Worm (Caenorhabditis elegans) whole organism, L3 larva: ENCODE results near the gene tyr-1.

Source experiments
- R02D3.7 ChIP-seq: fragments of 150-350 bp; optimal IDR thresholded peaks from 2 replicates; lab custom pipeline; 2014; ENCODE audit warnings: missing biosample characterization, missing genetic modification characterization
- ZK546.5 ChIP-seq: sonication (generic microtip); optimal IDR thresholded peaks from 2 replicates; lab custom pipeline; 2017; ENCODE audit warnings: missing biosample characterization, missing genetic modification characterization
- ama-1 ChIP-seq: fragments of 150-350 bp; optimal IDR thresholded peaks from 2 replicates; lab custom pipeline; 2018
- ceh-16 ChIP-seq: sonication (generic microtip); optimal IDR thresholded peaks from 2 replicates; lab custom pipeline; 2017; ENCODE audit warnings: missing biosample characterization, missing genetic modification characterization
- ceh-28 ChIP-seq: fragments of 150-350 bp; optimal IDR thresholded peaks from 2 replicates; lab custom pipeline; 2014; ENCODE audit warnings: missing biosample characterization, missing genetic modification reagents, missing genetic modification characterization
- ceh-82 ChIP-seq: fragments of 150-350 bp; optimal IDR thresholded peaks from 2 replicates; lab custom pipeline; 2014; ENCODE audit warnings: missing biosample characterization, missing genetic modification characterization
- daf-12 ChIP-seq: fragments of 150-350 bp; optimal IDR thresholded peaks from 2 replicates; lab custom pipeline; 2014; ENCODE audit warnings: missing biosample characterization, missing genetic modification reagents, missing genetic modification characterization
- egl-27 ChIP-seq: sonication (generic microtip); optimal IDR thresholded peaks from 4 replicates; lab custom pipeline; 2017; ENCODE audit warnings: missing biosample characterization, missing genetic modification reagents, missing genetic modification characterization
- egl-5 ChIP-seq: fragments of 150-350 bp; optimal IDR thresholded peaks from 2 replicates; lab custom pipeline; 2017; ENCODE audit warnings: missing biosample characterization, missing genetic modification reagents, missing genetic modification characterization, inconsistent platforms
- elt-1 ChIP-seq: fragments of 150-350 bp; optimal IDR thresholded peaks from 2 replicates; lab custom pipeline; 2014; ENCODE audit warnings: missing biosample characterization, missing genetic modification characterization
- elt-2 ChIP-seq: sonication (generic microtip); optimal IDR thresholded peaks from 2 replicates; lab custom pipeline; 2016; ENCODE audit warnings: missing genetic modification reagents, mild to moderate bottlenecking, missing genetic modification characterization, missing compliant biosample characterization
- elt-3 ChIP-seq, 3 experiments: fragments of 150-350 bp in 1 of 3; sonication (generic microtip) in 2 of 3; optimal IDR thresholded peaks; 2 replicates in 2 of 3; 4 replicates in 1 of 3; lab custom pipeline; 2014 to 2017; ENCODE audit warnings: missing biosample characterization in 3 of 3, missing genetic modification characterization in 3 of 3
- eor-1 ChIP-seq, 2 experiments: fragments of 150-350 bp; optimal IDR thresholded peaks; 2 replicates each; lab custom pipeline; 2014 to 2018; ENCODE audit warnings: missing biosample characterization in 2 of 2, missing genetic modification characterization in 2 of 2
- fkh-10 ChIP-seq: sonication (generic microtip); optimal IDR thresholded peaks from 2 replicates; lab custom pipeline; 2017; ENCODE audit warnings: missing biosample characterization, missing genetic modification reagents, missing genetic modification characterization
- fkh-2 ChIP-seq: fragments of 150-350 bp; optimal IDR thresholded peaks from 2 replicates; lab custom pipeline; 2014; ENCODE audit warnings: missing biosample characterization, missing genetic modification reagents, missing genetic modification characterization
- fos-1 ChIP-seq: fragments of 150-350 bp; optimal IDR thresholded peaks from 2 replicates; lab custom pipeline; 2014; ENCODE audit warnings: missing biosample characterization, missing genetic modification characterization
- hmg-11 ChIP-seq: sonication (generic microtip); optimal IDR thresholded peaks from 2 replicates; lab custom pipeline; 2016; ENCODE audit warnings: missing genetic modification characterization, missing compliant biosample characterization
- jun-1 ChIP-seq: fragments of 150-350 bp; optimal IDR thresholded peaks from 2 replicates; lab custom pipeline; 2014; ENCODE audit warnings: missing biosample characterization, missing genetic modification reagents, missing genetic modification characterization
- lin-15B ChIP-seq: fragments of 150-350 bp; optimal IDR thresholded peaks from 2 replicates; lab custom pipeline; 2014; ENCODE audit warnings: missing biosample characterization, missing genetic modification characterization
- lin-39 ChIP-seq: fragments of 150-350 bp; optimal IDR thresholded peaks from 2 replicates; lab custom pipeline; 2018; ENCODE audit warnings: missing biosample characterization, missing genetic modification reagents, missing genetic modification characterization
- lsy-12 ChIP-seq: sonication (generic microtip); optimal IDR thresholded peaks from 2 replicates; lab custom pipeline; 2016; ENCODE audit warnings: mild to moderate bottlenecking, missing genetic modification characterization, missing compliant biosample characterization
- mdl-1 ChIP-seq: fragments of 150-350 bp; optimal IDR thresholded peaks from 2 replicates; lab custom pipeline; 2014; ENCODE audit warnings: missing biosample characterization, missing genetic modification characterization
- mml-1 ChIP-seq: fragments of 150-350 bp; sonication (generic microtip); optimal IDR thresholded peaks from 3 replicates; lab custom pipeline; 2014; ENCODE audit warnings: missing biosample characterization, missing genetic modification characterization
- nfya-1 ChIP-seq: sonication (generic microtip); optimal IDR thresholded peaks from 2 replicates; lab custom pipeline; 2017; ENCODE audit warnings: missing genetic modification characterization, mild to moderate bottlenecking, missing compliant biosample characterization, antibody characterized with exemption, moderate library complexity; ENCODE audit not compliant: insufficient read depth
- nhr-11 ChIP-seq: fragments of 150-350 bp; optimal IDR thresholded peaks from 2 replicates; lab custom pipeline; 2014; ENCODE audit warnings: missing biosample characterization, missing genetic modification characterization
- nhr-12 ChIP-seq: fragments of 150-350 bp; optimal IDR thresholded peaks from 2 replicates; lab custom pipeline; 2014; ENCODE audit warnings: missing biosample characterization, missing genetic modification characterization
- nhr-23 ChIP-seq: fragments of 150-350 bp; optimal IDR thresholded peaks from 2 replicates; lab custom pipeline; 2014; ENCODE audit warnings: missing biosample characterization, missing genetic modification reagents, missing genetic modification characterization
- nhr-237 ChIP-seq: fragments of 150-350 bp; optimal IDR thresholded peaks from 2 replicates; lab custom pipeline; 2014; ENCODE audit warnings: missing biosample characterization, missing genetic modification characterization
- nhr-25 ChIP-seq: sonication (generic microtip); optimal IDR thresholded peaks from 2 replicates; lab custom pipeline; 2017; ENCODE audit warnings: missing biosample characterization, missing genetic modification characterization
- nhr-28 ChIP-seq: fragments of 150-350 bp; optimal IDR thresholded peaks from 2 replicates; lab custom pipeline; 2014; ENCODE audit warnings: missing biosample characterization, missing genetic modification characterization
- nhr-43 ChIP-seq: sonication (generic microtip); optimal IDR thresholded peaks from 2 replicates; lab custom pipeline; 2016; ENCODE audit warnings: mild to moderate bottlenecking, missing genetic modification characterization, missing compliant biosample characterization; ENCODE audit not compliant: poor library complexity, severe bottlenecking
- nhr-67 ChIP-seq: fragments of 150-350 bp; optimal IDR thresholded peaks from 2 replicates; lab custom pipeline; 2014; ENCODE audit warnings: missing biosample characterization, missing genetic modification characterization
- nhr-76 ChIP-seq: fragments of 150-350 bp; sonication (generic microtip); optimal IDR thresholded peaks from 5 replicates; lab custom pipeline; 2014; ENCODE audit warnings: missing biosample characterization, missing genetic modification characterization
- nhr-77 ChIP-seq: fragments of 150-350 bp; optimal IDR thresholded peaks from 2 replicates; lab custom pipeline; 2014; ENCODE audit warnings: missing biosample characterization, missing genetic modification characterization
- pha-4 ChIP-seq: fragments of 150-350 bp; optimal IDR thresholded peaks from 2 replicates; lab custom pipeline; 2014; ENCODE audit warnings: missing biosample characterization, missing genetic modification reagents, missing genetic modification characterization
- pqm-1 ChIP-seq: fragments of 150-350 bp; optimal IDR thresholded peaks from 2 replicates; lab custom pipeline; 2017; ENCODE audit warnings: missing biosample characterization, missing genetic modification characterization, inconsistent platforms
- sea-2 ChIP-seq: fragments of 150-350 bp; sonication (generic microtip); optimal IDR thresholded peaks from 4 replicates; lab custom pipeline; 2014; ENCODE audit warnings: missing biosample characterization, missing genetic modification reagents, missing genetic modification characterization
- skn-1 ChIP-seq: fragments of 150-350 bp; optimal IDR thresholded peaks from 2 replicates; lab custom pipeline; 2014; ENCODE audit warnings: missing biosample characterization, missing genetic modification characterization
- snpc-4 ChIP-seq: fragments of 150-350 bp; optimal IDR thresholded peaks from 2 replicates; lab custom pipeline; 2014; ENCODE audit warnings: missing biosample characterization, missing genetic modification characterization
- tbx-2 ChIP-seq: sonication (generic microtip); optimal IDR thresholded peaks from 2 replicates; lab custom pipeline; 2016; ENCODE audit warnings: mild to moderate bottlenecking, missing genetic modification characterization, missing compliant biosample characterization
- unc-39 ChIP-seq: sonication (generic microtip); optimal IDR thresholded peaks from 4 replicates; lab custom pipeline; 2017; ENCODE audit warnings: missing biosample characterization, missing genetic modification characterization
- unc-62 ChIP-seq: fragments of 150-350 bp; sonication (generic microtip); optimal IDR thresholded peaks from 4 replicates; lab custom pipeline; 2014; ENCODE audit warnings: missing biosample characterization, missing genetic modification reagents, missing genetic modification characterization
- zag-1 ChIP-seq: fragments of 150-350 bp; optimal IDR thresholded peaks from 2 replicates; lab custom pipeline; 2014; ENCODE audit warnings: missing biosample characterization, missing genetic modification characterization
- ztf-4 ChIP-seq: fragments of 150-350 bp; optimal IDR thresholded peaks from 2 replicates; lab custom pipeline; 2014; ENCODE audit warnings: missing biosample characterization, missing genetic modification characterization

tyr-1 gene

ce11 chrIII:7891573-7892306 lies 18.2 kb downstream of the tyr-1 start, which contains the start of the genes ZK688.5 and fahd-1:
ZK688.5 (minus strand) TSS chrIII:7891623.
fahd-1 (plus strand) TSS chrIII:7892256.
- TF ChIP-seq unc-62 (GFP tag; lab: Kevin White, UChicago) (no peak), ama-1 (lab: Kevin White, UChicago) (peak; percentile 56), egl-27 (tag; lab: Kevin White, UChicago) (peak; percentile 19), ztf-4 (no peak), ZK546.5 (no peak), skn-1 (tag; lab: Kevin White, UChicago) (no peak), nhr-237 (no peak), unc-39 (tag; lab: Kevin White, UChicago) (no peak), nfya-1 (tag; lab: Kevin White, UChicago) (peak; percentile 88), nhr-77 (tag; lab: Kevin White, UChicago) (no peak), R02D3.7 (peak; percentile 34), ceh-28 (peak; percentile 66), ceh-82 (tag; lab: Kevin White, UChicago) (peak; percentile 25), lsy-12 (tag; lab: Kevin White, UChicago) (peak; percentile 68), pha-4 (tag; lab: Kevin White, UChicago) (peak; percentile 80), fkh-10 (no peak), sea-2 (no peak), nhr-43 (tag; lab: Kevin White, UChicago) (peak; percentile 75), elt-1 (tag; lab: Kevin White, UChicago) (no peak), nhr-28 (tag; lab: Kevin White, UChicago) (no peak), daf-12 (tag; lab: Kevin White, UChicago) (no peak), lin-15B (tag; lab: Kevin White, UChicago) (peak; percentile 69), pqm-1 (peak; percentile 12), elt-3 (tag; optimal IDR thresholded peaks at IDR 0.05; lab: Kevin White, UChicago) (no peak), mdl-1 (peak; percentile 51), fkh-2 (tag; lab: Kevin White, UChicago) (no peak), nhr-11 (tag; lab: Kevin White, UChicago) (no peak), nhr-67 (tag; lab: Kevin White, UChicago) (no peak), nhr-23 (tag; lab: Kevin White, UChicago) (peak; percentile 66), zag-1 (no peak), mml-1 (tag; lab: Kevin White, UChicago) (no peak), fos-1 (tag; lab: Kevin White, UChicago) (no peak), jun-1 (tag; lab: Kevin White, UChicago) (peak; percentile 50), lin-39 (tag; lab: Kevin White, UChicago) (peak; percentile 86), nhr-25 (tag; lab: Kevin White, UChicago) (peak; percentile 91), egl-5 (tag; lab: Kevin White, UChicago) (peak; percentile 44), snpc-4 (tag; lab: Kevin White, UChicago) (peak; percentile 47), hmg-11 (tag; lab: Kevin White, UChicago) (peak; percentile 77), eor-1 (tag; optimal IDR thresholded peaks at IDR 0.05; lab: Kevin White, UChicago) (no peak), elt-2 (tag; lab: Kevin White, UChicago) (peak; percentile 59), nhr-76 (tag; lab: Kevin White, UChicago) (peak; percentile 38), nhr-12 (tag; lab: Kevin White, UChicago) (no peak), tbx-2 (tag; lab: Kevin White, UChicago) (no peak)

- no peak for TF ChIP-seq ceh-16 (tag; lab: Kevin White, UChicago)
- TF ChIP-seq pha-4 (tag; lab: Kevin White, UChicago), result peak; percentile 68
These were observed 18.8 kb downstream of the tyr-1 start for ce11 chrIII:7892333-7892732.
